Fruit fly (Drosophila melanogaster) whole organism, embryonic: ENCODE data around the gene Ilp1.

ENCODE experiments used
- Atf6 ChIP-seq: fragments of 200-800 bp; sonication (Bioruptor generic); IDR thresholded peaks from 2 replicates; pipeline ENCODE4 v1.3.6; 2022; ENCODE audit warnings: missing biosample characterization, missing genetic modification characterization
- CG10267 ChIP-seq: fragments of 200-800 bp; sonication (Bioruptor generic); optimal IDR thresholded peaks from 2 replicates; lab custom pipeline; 2018; ENCODE audit warnings: missing biosample characterization, mild to moderate bottlenecking, missing genetic modification characterization, moderate library complexity
- CG12942 ChIP-seq: fragments of 200-800 bp; sonication (Bioruptor generic); optimal IDR thresholded peaks from 3 replicates; lab custom pipeline; 2016; ENCODE audit warnings: missing biosample characterization, missing genetic modification characterization
- CG14860 ChIP-seq: fragments of 200-800 bp; sonication (Bioruptor generic); IDR thresholded peaks from 3 replicates; pipeline ENCODE4 v1.3.6; 2022; ENCODE audit warnings: missing biosample characterization, missing genetic modification characterization; ENCODE audit not compliant: partially characterized antibody
- CG1603 ChIP-seq: fragments of 200-800 bp; sonication (Bioruptor generic); optimal IDR thresholded peaks from 2 replicates; lab custom pipeline; 2019; ENCODE audit warnings: missing biosample characterization, mild to moderate bottlenecking, missing genetic modification characterization, moderate library complexity
- CG1647 ChIP-seq: fragments of 200-800 bp; sonication (Bioruptor generic); optimal IDR thresholded peaks from 3 replicates; lab custom pipeline; 2016; ENCODE audit warnings: missing biosample characterization, missing genetic modification characterization
- CG16813 ChIP-seq: fragments of 200-800 bp; sonication (Bioruptor generic); IDR thresholded peaks from 3 replicates; pipeline ENCODE4 v1.3.6; 2022; ENCODE audit warnings: missing biosample characterization, missing genetic modification characterization; ENCODE audit not compliant: partially characterized antibody
- CG17802 ChIP-seq: fragments of 200-800 bp; sonication (Bioruptor generic); optimal IDR thresholded peaks from 2 replicates; lab custom pipeline; 2018; ENCODE audit warnings: missing biosample characterization, mild to moderate bottlenecking, missing genetic modification characterization, moderate library complexity
- CG18476 ChIP-seq: fragments of 200-800 bp; sonication (Bioruptor generic); optimal IDR thresholded peaks from 2 replicates; lab custom pipeline; 2016; ENCODE audit warnings: missing biosample characterization, mild to moderate bottlenecking, missing genetic modification characterization
- CG2120 ChIP-seq: fragments of 200-800 bp; sonication (Bioruptor generic); optimal IDR thresholded peaks from 3 replicates; lab custom pipeline; 2016; ENCODE audit warnings: missing biosample characterization, missing genetic modification characterization
- CG33557 ChIP-seq: fragments of 200-800 bp; sonication (Bioruptor generic); optimal IDR thresholded peaks from 2 replicates; lab custom pipeline; 2019; ENCODE audit warnings: missing biosample characterization, mild to moderate bottlenecking, missing genetic modification characterization, moderate library complexity
- CG34422 ChIP-seq: fragments of 200-800 bp; sonication (Bioruptor generic); IDR thresholded peaks from 3 replicates; pipeline ENCODE4 v1.3.6; 2022; ENCODE audit warnings: missing biosample characterization, missing genetic modification characterization
- CG3847 ChIP-seq: fragments of 200-800 bp; sonication (Bioruptor generic); IDR thresholded peaks from 2 replicates; pipeline ENCODE4 v1.3.6; 2022; ENCODE audit warnings: missing biosample characterization, missing genetic modification characterization
- CG4282 ChIP-seq: fragments of 200-800 bp; sonication (Bioruptor generic); optimal IDR thresholded peaks from 2 replicates; lab custom pipeline; 2016; ENCODE audit warnings: missing biosample characterization, missing genetic modification characterization
- CG4617 ChIP-seq: fragments of 200-800 bp; sonication (Bioruptor generic); optimal IDR thresholded peaks from 3 replicates; lab custom pipeline; 2016; ENCODE audit warnings: missing biosample characterization, missing genetic modification characterization, borderline replicate concordance
- CG4820 ChIP-seq: fragments of 200-800 bp; sonication (Bioruptor generic); optimal IDR thresholded peaks from 3 replicates; lab custom pipeline; 2016; ENCODE audit warnings: missing biosample characterization, missing genetic modification characterization
- CG6254 ChIP-seq: fragments of 200-800 bp; sonication (Bioruptor generic); optimal IDR thresholded peaks from 3 replicates; lab custom pipeline; 2017; ENCODE audit warnings: mild to moderate bottlenecking, missing biosample characterization, missing genetic modification reagents, missing genetic modification characterization
- CkIIα-i1 ChIP-seq: fragments of 200-800 bp; sonication (Bioruptor generic); IDR thresholded peaks from 2 replicates; pipeline ENCODE4 v1.3.6; 2022; ENCODE audit warnings: missing biosample characterization, missing genetic modification characterization
- Dll ChIP-seq: fragments of 200-800 bp; sonication (Bioruptor generic); IDR thresholded peaks from 4 replicates; pipeline ENCODE4 v1.3.6; 2022; ENCODE audit warnings: missing biosample characterization, missing genetic modification characterization; ENCODE audit not compliant: partially characterized antibody
- Doc3 ChIP-seq: fragments of 200-800 bp; sonication (Bioruptor generic); IDR thresholded peaks from 3 replicates; pipeline ENCODE4 v1.3.6; 2022; ENCODE audit warnings: missing biosample characterization, missing genetic modification characterization; ENCODE audit not compliant: partially characterized antibody
- E2f1 ChIP-seq: fragments of 200-800 bp; sonication (Bioruptor generic); IDR thresholded peaks from 2 replicates; pipeline ENCODE4 v1.3.6; 2022; ENCODE audit warnings: missing biosample characterization, missing genetic modification characterization
- HLH4C ChIP-seq: fragments of 200-800 bp; sonication (Bioruptor generic); IDR thresholded peaks from 3 replicates; pipeline ENCODE4 v1.3.6; 2022; ENCODE audit warnings: missing biosample characterization, missing genetic modification characterization; ENCODE audit not compliant: partially characterized antibody
- Hsf ChIP-seq: fragments of 200-800 bp; sonication (Bioruptor generic); optimal IDR thresholded peaks from 3 replicates; lab custom pipeline; 2016; ENCODE audit warnings: missing biosample characterization, missing genetic modification characterization
- MBD-R2 ChIP-seq: fragments of 200-800 bp; sonication (Bioruptor generic); IDR thresholded peaks from 2 replicates; pipeline ENCODE4 v1.3.6; 2022; ENCODE audit warnings: missing biosample characterization, missing genetic modification characterization
- Myb ChIP-seq: fragments of 200-800 bp; sonication (Bioruptor generic); optimal IDR thresholded peaks from 2 replicates; lab custom pipeline; 2016; ENCODE audit warnings: missing biosample characterization, missing genetic modification characterization
- NC2α ChIP-seq: fragments of 200-800 bp; sonication (Bioruptor generic); optimal IDR thresholded peaks from 2 replicates; lab custom pipeline; 2016; ENCODE audit warnings: missing biosample characterization, missing genetic modification characterization
- Optix ChIP-seq: fragments of 200-800 bp; sonication (Bioruptor generic); IDR thresholded peaks from 3 replicates; pipeline ENCODE4 v1.3.6; 2022; ENCODE audit warnings: missing biosample characterization, missing genetic modification characterization
- Usf ChIP-seq: fragments of 200-800 bp; sonication (Bioruptor generic); optimal IDR thresholded peaks from 2 replicates; lab custom pipeline; 2017; ENCODE audit warnings: missing genotype, missing biosample characterization, missing genetic modification characterization
- YL-1 ChIP-seq: fragments of 200-800 bp; sonication (Bioruptor generic); optimal IDR thresholded peaks from 3 replicates; lab custom pipeline; 2017; ENCODE audit warnings: missing biosample characterization, mild to moderate bottlenecking, missing genetic modification characterization
- bbx ChIP-seq: fragments of 200-800 bp; sonication (Bioruptor generic); IDR thresholded peaks from 2 replicates; pipeline ENCODE4 v1.3.6; 2022; ENCODE audit warnings: missing biosample characterization, missing genetic modification characterization; ENCODE audit not compliant: partially characterized antibody
- bigmax ChIP-seq: fragments of 200-800 bp; sonication (Bioruptor generic); optimal IDR thresholded peaks from 2 replicates; lab custom pipeline; 2018; ENCODE audit warnings: missing biosample characterization, mild to moderate bottlenecking, missing genetic modification characterization
- cg ChIP-seq: fragments of 200-800 bp; sonication (Bioruptor generic); optimal IDR thresholded peaks from 3 replicates; lab custom pipeline; 2019; ENCODE audit warnings: missing biosample characterization, mild to moderate bottlenecking, missing genetic modification characterization, moderate library complexity
- ems ChIP-seq: fragments of 200-800 bp; sonication (Bioruptor generic); optimal IDR thresholded peaks from 3 replicates; lab custom pipeline; 2016; ENCODE audit warnings: missing biosample characterization, missing genetic modification characterization
- fd64A ChIP-seq: fragments of 200-800 bp; sonication (Bioruptor generic); optimal IDR thresholded peaks from 3 replicates; lab custom pipeline; 2018; ENCODE audit warnings: missing biosample characterization, mild to moderate bottlenecking, missing genetic modification characterization
- ftz-f1 ChIP-seq: fragments of 200-800 bp; sonication (Bioruptor generic); optimal IDR thresholded peaks from 2 replicates; lab custom pipeline; 2016; ENCODE audit warnings: missing biosample characterization, missing genetic modification characterization
- fu2 ChIP-seq: fragments of 200-800 bp; sonication (Bioruptor generic); optimal IDR thresholded peaks from 2 replicates; lab custom pipeline; 2016; ENCODE audit warnings: missing biosample characterization, missing genetic modification characterization
- grn ChIP-seq: fragments of 200-800 bp; sonication (Bioruptor generic); optimal IDR thresholded peaks from 3 replicates; lab custom pipeline; 2017; ENCODE audit warnings: missing biosample characterization, missing genetic modification characterization
- inv ChIP-seq: fragments of 200-800 bp; sonication (Bioruptor generic); IDR thresholded peaks from 2 replicates; pipeline ENCODE4 v1.3.6; 2022; ENCODE audit warnings: missing biosample characterization, missing genetic modification characterization; ENCODE audit not compliant: partially characterized antibody
- kay ChIP-seq: fragments of 200-800 bp; sonication (Bioruptor generic); optimal IDR thresholded peaks from 2 replicates; lab custom pipeline; 2016; ENCODE audit warnings: missing biosample characterization, missing genetic modification characterization
- knrl ChIP-seq: fragments of 200-800 bp; sonication (Bioruptor generic); IDR thresholded peaks from 3 replicates; pipeline ENCODE4 v1.3.6; 2022; ENCODE audit warnings: missing biosample characterization, missing genetic modification characterization; ENCODE audit not compliant: partially characterized antibody
- mam ChIP-seq: fragments of 200-800 bp; sonication (Bioruptor generic); optimal IDR thresholded peaks from 3 replicates; lab custom pipeline; 2016; ENCODE audit warnings: missing biosample characterization, missing genetic modification characterization
- nerfin-2 ChIP-seq: fragments of 200-800 bp; sonication (Bioruptor generic); IDR thresholded peaks from 2 replicates; pipeline ENCODE4 v1.3.6; 2022; ENCODE audit warnings: missing biosample characterization, missing genetic modification characterization; ENCODE audit not compliant: partially characterized antibody
- pzg ChIP-seq: fragments of 200-800 bp; sonication (Bioruptor generic); optimal IDR thresholded peaks from 3 replicates; lab custom pipeline; 2018; ENCODE audit warnings: missing biosample characterization, mild to moderate bottlenecking, missing genetic modification characterization, moderate library complexity
- so ChIP-seq: fragments of 200-800 bp; sonication (Bioruptor generic); IDR thresholded peaks from 3 replicates; pipeline ENCODE4 v1.3.6; 2022; ENCODE audit warnings: missing biosample characterization, missing genetic modification characterization
- sqz ChIP-seq: fragments of 200-800 bp; sonication (Bioruptor generic); optimal IDR thresholded peaks from 3 replicates; lab custom pipeline; 2018; ENCODE audit warnings: missing biosample characterization, mild to moderate bottlenecking, missing genetic modification characterization
- stwl ChIP-seq: fragments of 200-800 bp; sonication (Bioruptor generic); optimal IDR thresholded peaks from 3 replicates; lab custom pipeline; 2018; ENCODE audit warnings: missing biosample characterization, mild to moderate bottlenecking, missing genetic modification characterization, moderate library complexity
- tna ChIP-seq: fragments of 200-800 bp; sonication (Bioruptor generic); IDR thresholded peaks from 2 replicates; pipeline ENCODE4 v1.3.6; 2022; ENCODE audit warnings: missing biosample characterization, missing genetic modification characterization; ENCODE audit not compliant: partially characterized antibody
- unc-4 ChIP-seq: fragments of 200-800 bp; sonication (Bioruptor generic); IDR thresholded peaks from 2 replicates; pipeline ENCODE4 v1.3.6; 2022; ENCODE audit warnings: missing biosample characterization, missing genetic modification characterization; ENCODE audit not compliant: partially characterized antibody
- zen2 ChIP-seq: fragments of 200-800 bp; sonication (Bioruptor generic); IDR thresholded peaks from 3 replicates; pipeline ENCODE4 v1.3.6; 2022; ENCODE audit warnings: missing biosample characterization, missing genetic modification characterization; ENCODE audit not compliant: partially characterized antibody

The Ilp1 gene

dm6 chr3L:9836524-9837047 lies 38.4 kb downstream of the Ilp1 start, which contains the start of gene I-2 (continued):
- no peak for TF ChIP-seq Usf (GFP tag; lab: Kevin White, UChicago)
- TF ChIP-seq CG17802 (tag; lab: Kevin White, UChicago): no peak
- TF ChIP-seq kay (GFP tag; lab: Kevin White, UChicago): no peak
- no peak for TF ChIP-seq NC2α (GFP tag; lab: Kevin White, UChicago)
- peak; percentile 70 for TF ChIP-seq stwl (tag; lab: Kevin White, UChicago)
- TF ChIP-seq CG1647 (GFP tag; lab: Kevin White, UChicago): no peak
- peak; percentile 87 for TF ChIP-seq Dll (GFP tag; lab: Robert Waterston, UW)
- peak; percentile 83 for TF ChIP-seq CG16813 (GFP tag; lab: Robert Waterston, UW)
- TF ChIP-seq Hsf (GFP tag; lab: Kevin White, UChicago): peak; percentile 39
- peak; percentile 86 for TF ChIP-seq bbx
- TF ChIP-seq so (GFP tag; lab: Robert Waterston, UW): no peak
- TF ChIP-seq mam: no peak
- no peak for TF ChIP-seq CkIIα-i1 (GFP tag; lab: Robert Waterston, UW)
- no peak for TF ChIP-seq E2f1 (GFP tag; lab: Robert Waterston, UW)
- TF ChIP-seq CG4617 (GFP tag; lab: Kevin White, UChicago): peak; percentile 75
- TF ChIP-seq knrl (GFP tag; lab: Robert Waterston, UW): peak; percentile 88
- no peak for TF ChIP-seq CG1603
- TF ChIP-seq CG34422: peak; percentile 40; the same call in 1 of the 3 replicates
- peak; percentile 89 for TF ChIP-seq unc-4 (GFP tag; lab: Robert Waterston, UW)
- TF ChIP-seq nerfin-2: peak; percentile 77
- TF ChIP-seq YL-1 (GFP tag; lab: Kevin White, UChicago): peak; percentile 19
- TF ChIP-seq fu2 (GFP tag; lab: Kevin White, UChicago): no peak
- TF ChIP-seq CG33557 (GFP tag; lab: Kevin White, UChicago): no peak
- TF ChIP-seq CG10267 (tag; lab: Kevin White, UChicago): peak; percentile 43
- TF ChIP-seq inv (GFP tag; lab: Robert Waterston, UW): peak; percentile 63
- no peak for TF ChIP-seq sqz
- no peak for TF ChIP-seq ems
- no peak for TF ChIP-seq grn (GFP tag; lab: Kevin White, UChicago)
- peak; percentile 81 for TF ChIP-seq HLH4C (GFP tag; lab: Robert Waterston, UW)
- TF ChIP-seq Myb (GFP tag; lab: Kevin White, UChicago): peak; percentile 49
- TF ChIP-seq fd64A: no peak
- no peak for TF ChIP-seq cg (GFP tag; lab: Kevin White, UChicago)
- no peak for TF ChIP-seq CG12942
- TF ChIP-seq CG6254 (GFP tag; lab: Kevin White, UChicago): no peak
- TF ChIP-seq CG3847 (GFP tag; lab: Robert Waterston, UW): no peak
- peak; percentile 80 for TF ChIP-seq Doc3 (GFP tag; lab: Robert Waterston, UW)
- no peak for TF ChIP-seq Optix (GFP tag; lab: Robert Waterston, UW)
- peak; percentile 60 for TF ChIP-seq tna (GFP tag; lab: Robert Waterston, UW)
- TF ChIP-seq CG4282 (GFP tag; lab: Kevin White, UChicago): peak; percentile 16
- no peak for TF ChIP-seq Atf6
- no peak for TF ChIP-seq CG4820 (GFP tag; lab: Kevin White, UChicago)
- TF ChIP-seq bigmax: no peak
- no peak for TF ChIP-seq CG18476 (GFP tag; lab: Kevin White, UChicago)
- TF ChIP-seq zen2: peak; percentile 67; the same call in 1 of the 3 replicates
- TF ChIP-seq CG14860 (GFP tag; lab: Robert Waterston, UW): peak; percentile 72
- peak; percentile 84 for TF ChIP-seq MBD-R2 (GFP tag; lab: Robert Waterston, UW)
- peak; percentile 54 for TF ChIP-seq CG2120 (GFP tag; lab: Kevin White, UChicago)
- peak; percentile 45 for TF ChIP-seq ftz-f1 (GFP tag; lab: Kevin White, UChicago)
- peak; percentile 80 for TF ChIP-seq pzg
